Fruit fly (Drosophila melanogaster) ovary, adult (tissue): ENCODE data around the gene Ae2.
A peak's percentile ranks its signal among the peaks of the same experiment; 100 is the strongest.

ENCODE experiments used
- CG17801 ChIP-seq: fragments of 200-800 bp; optimal IDR thresholded peaks from 2 replicates; lab custom pipeline; 2019; ENCODE audit warnings: missing biosample characterization, mild to moderate bottlenecking, missing genetic modification characterization, moderate library complexity; ENCODE audit not compliant: partially characterized antibody

Ae2 gene

dm6 chr3L:9763389-9763917 lies at the start of gene Ae2:
Gene Ae2, plus strand, starts transcription at chr3L:9763544.
- peak; percentile 64 for TF ChIP-seq CG17801 (GFP tag; lab: Kevin White, UChicago)

- peak; percentile 66 for TF ChIP-seq CG17801 (GFP tag; lab: Kevin White, UChicago)
Observed at dm6 chr3L:9713828-9714536, 49.4 kb upstream of the Ae2 start, which contains the start of gene vsg. Gene vsg, plus strand, starts transcription at chr3L:9714324.

dm6 chr3L:9714537-9715144 lies 48.7 kb upstream of the Ae2 start:
- TF ChIP-seq CG17801 (GFP tag; lab: Kevin White, UChicago): no peak

- no peak for TF ChIP-seq CG17801 (GFP tag; lab: Kevin White, UChicago)
Observed at dm6 chr3L:9716595-9716994, 46.7 kb upstream of the Ae2 start.

- no peak for TF ChIP-seq CG17801 (GFP tag; lab: Kevin White, UChicago)
Observed at dm6 chr3L:9717101-9717500, 46.2 kb upstream of the Ae2 start.

dm6 chr3L:9717839-9718238 lies 45.5 kb upstream of the Ae2 start:
- no peak for TF ChIP-seq CG17801 (GFP tag; lab: Kevin White, UChicago)

dm6 chr3L:9718929-9719328 lies 44.4 kb upstream of the Ae2 start, which contains the start of the genes CG18178 and CG14174:
Gene CG18178, minus strand, starts transcription at chr3L:9719144.
Gene CG14174, plus strand, starts transcription at chr3L:9719328.
- TF ChIP-seq CG17801 (GFP tag; lab: Kevin White, UChicago): peak; percentile 78

dm6 chr3L:9720102-9720501 lies 43.2 kb upstream of the Ae2 start:
- TF ChIP-seq CG17801 (GFP tag; lab: Kevin White, UChicago): no peak

- TF ChIP-seq CG17801 (GFP tag; lab: Kevin White, UChicago): peak; percentile 63
Observed at dm6 chr3L:9723108-9723507, 40.2 kb upstream of the Ae2 start, which contains the start of the genes nbs and defl. Gene nbs, minus strand, starts transcription at chr3L:9723194. Gene defl, plus strand, starts transcription at chr3L:9723423.

dm6 chr3L:9726707-9727106 lies 36.6 kb upstream of the Ae2 start, which contains the start of gene Naa60:
Gene Naa60, plus strand, starts transcription at chr3L:9726895.
- TF ChIP-seq CG17801 (GFP tag; lab: Kevin White, UChicago): peak; percentile 28

dm6 chr3L:9729795-9730421 lies 33.4 kb upstream of the Ae2 start, which contains the start of gene ATPsynB:
Gene ATPsynB, plus strand, starts transcription at chr3L:9729999.
- TF ChIP-seq CG17801 (GFP tag; lab: Kevin White, UChicago): no peak

- TF ChIP-seq CG17801 (GFP tag; lab: Kevin White, UChicago): no peak
Observed at dm6 chr3L:9733563-9733962, 29.8 kb upstream of the Ae2 start, which contains the start of gene CG6749. Gene CG6749, minus strand, starts transcription at chr3L:9733807.

- TF ChIP-seq CG17801 (GFP tag; lab: Kevin White, UChicago): no peak
Observed at dm6 chr3L:9739629-9740028, 23.7 kb upstream of the Ae2 start.

- no peak for TF ChIP-seq CG17801 (GFP tag; lab: Kevin White, UChicago)
Observed at dm6 chr3L:9742342-9742741, 21.0 kb upstream of the Ae2 start.

dm6 chr3L:9744060-9744549 lies 19.2 kb upstream of the Ae2 start:
- peak; percentile 89 for TF ChIP-seq CG17801 (GFP tag; lab: Kevin White, UChicago)
